In the genomic region with DNA sequence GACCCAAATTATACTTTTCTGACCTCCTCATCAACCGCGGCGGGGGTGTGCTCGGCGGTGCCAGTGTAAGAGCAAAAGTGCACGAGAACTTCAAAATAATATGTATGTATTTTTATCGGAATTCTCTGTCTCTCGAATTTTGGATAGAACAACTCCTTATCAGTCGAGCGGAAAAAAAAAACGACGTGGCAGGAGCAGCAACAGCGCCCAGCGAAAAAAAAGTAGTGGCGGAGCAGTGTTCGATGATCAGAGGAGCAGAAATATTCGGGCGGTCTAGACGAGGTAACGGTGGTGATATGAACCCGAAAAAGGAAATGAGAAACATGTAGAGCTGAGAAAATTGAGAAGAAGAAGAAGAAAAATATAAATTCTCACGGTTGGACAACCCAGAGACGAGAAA, we compare ENCODE assay signal across 4 worm cellular contexts.
TF ChIP-seq lines count a peak whose summit lies in the region.

No protein-coding gene starts in this region.

TF ChIP-seq in whole organism, L2 larva, 48 proteins besides CTCF, POLR2A, EP300 and RAD21:
- peak; percentile 21 for TF ChIP-seq fos-1 (tag; optimal IDR thresholded peaks at IDR 0.05; lab: Kevin White, UChicago)
- TF ChIP-seq gmeb-1 (tag; optimal IDR thresholded peaks at IDR 0.05; lab: Kevin White, UChicago): no peak
- no peak for TF ChIP-seq lin-39 (tag; optimal IDR thresholded peaks at IDR 0.05; lab: Kevin White, UChicago)
- peak; percentile 28 for TF ChIP-seq crh-2 (tag; optimal IDR thresholded peaks at IDR 0.05; lab: Kevin White, UChicago)

TF ChIP-seq in whole organism, L3 larva, 47 proteins besides CTCF, POLR2A, EP300 and RAD21:
- no peak for TF ChIP-seq ztf-4 (tag; optimal IDR thresholded peaks at IDR 0.05; lab: Kevin White, UChicago)
- TF ChIP-seq elt-2 (tag; optimal IDR thresholded peaks at IDR 0.05; lab: Kevin White, UChicago): peak; percentile 75
TF ChIP-seq in whole organism, L3 larva: peak in this region for 1.

TF ChIP-seq in whole organism, L4 larva, 104 proteins besides CTCF, POLR2A, EP300 and RAD21 (continues in another document):
- TF ChIP-seq pha-4 (GFP tag; IDR thresholded peaks at IDR 0.05; lab: Robert Waterston, UW): 0 out of 2 replicates have a peak, but pooled peaks have one; percentile 7
- no peak for TF ChIP-seq pha-4 (tag; optimal IDR thresholded peaks at IDR 0.05; lab: Kevin White, UChicago)
- TF ChIP-seq nhr-76 (tag; optimal IDR thresholded peaks at IDR 0.05; lab: Kevin White, UChicago): no peak
- TF ChIP-seq ZK546.5 (tag; optimal IDR thresholded peaks at IDR 0.05; lab: Kevin White, UChicago): no peak
- TF ChIP-seq ZK337.2 (GFP tag; IDR thresholded peaks at IDR 0.05; lab: Robert Waterston, UW): no peak
- no peak for TF ChIP-seq dmd-9 (GFP tag; IDR thresholded peaks at IDR 0.05; lab: Robert Waterston, UW)
- peak; percentile 55 for TF ChIP-seq dve-1 (tag; optimal IDR thresholded peaks at IDR 0.05; lab: Kevin White, UChicago; ENCODE audit: insufficient read depth)
- TF ChIP-seq ztf-11 (tag; optimal IDR thresholded peaks at IDR 0.05; lab: Kevin White, UChicago): no peak
- TF ChIP-seq mes-2 (tag; optimal IDR thresholded peaks at IDR 0.05; lab: Kevin White, UChicago; ENCODE audit: poor library complexity, severe bottlenecking): peak; percentile 16
- no peak for TF ChIP-seq F49E8.2 (tag; optimal IDR thresholded peaks at IDR 0.05; lab: Kevin White, UChicago; ENCODE audit: borderline replicate concordance)
- TF ChIP-seq nhr-41 (GFP tag; IDR thresholded peaks at IDR 0.05; lab: Robert Waterston, UW): no peak
- TF ChIP-seq attf-4 (tag; optimal IDR thresholded peaks at IDR 0.05; lab: Kevin White, UChicago): no peak
- no peak for TF ChIP-seq vab-7 (GFP tag; IDR thresholded peaks at IDR 0.05; lab: Robert Waterston, UW)
- no peak for TF ChIP-seq rbr-2 (tag; optimal IDR thresholded peaks at IDR 0.05; lab: Kevin White, UChicago)
- no peak for TF ChIP-seq mep-1 (tag; optimal IDR thresholded peaks at IDR 0.05; lab: Kevin White, UChicago)
- TF ChIP-seq F26F4.8 (GFP tag; conservative IDR thresholded peaks at IDR 0.05; lab: Robert Waterston, UW): no peak
- no peak for TF ChIP-seq ceh-82 (tag; optimal IDR thresholded peaks at IDR 0.05; lab: Kevin White, UChicago)
- TF ChIP-seq spr-1 (tag; optimal IDR thresholded peaks at IDR 0.05; lab: Kevin White, UChicago): no peak
- no peak for TF ChIP-seq set-16 (GFP tag; IDR thresholded peaks at IDR 0.05; lab: Robert Waterston, UW)
- no peak for TF ChIP-seq ceh-32 (tag; optimal IDR thresholded peaks at IDR 0.05; lab: Kevin White, UChicago; ENCODE audit: poor library complexity)
- no peak for TF ChIP-seq aly-2 (tag; optimal IDR thresholded peaks at IDR 0.05; lab: Kevin White, UChicago)
- TF ChIP-seq tra-1 (GFP tag; IDR thresholded peaks at IDR 0.05; lab: Robert Waterston, UW): 0 out of 2 replicates have a peak, but pooled peaks have one; percentile 27
- no peak for TF ChIP-seq daf-16 (GFP tag; optimal IDR thresholded peaks at IDR 0.05; lab: Kevin White, UChicago)
- peak; percentile 72 for TF ChIP-seq daf-16 (tag; optimal IDR thresholded peaks at IDR 0.05; lab: Kevin White, UChicago)
- TF ChIP-seq gei-8 (GFP tag; optimal IDR thresholded peaks at IDR 0.05; lab: Kevin White, UChicago): no peak
- no peak for TF ChIP-seq cey-2 (tag; optimal IDR thresholded peaks at IDR 0.05; lab: Kevin White, UChicago; ENCODE audit: borderline replicate concordance, insufficient read depth)
- no peak for TF ChIP-seq daf-19 (GFP tag; conservative IDR thresholded peaks at IDR 0.05; lab: Robert Waterston, UW)
- TF ChIP-seq ctbp-1 (GFP tag; IDR thresholded peaks at IDR 0.05; lab: Robert Waterston, UW): no peak
- no peak for TF ChIP-seq lsy-2 (tag; optimal IDR thresholded peaks at IDR 0.05; lab: Kevin White, UChicago)
- peak; percentile 31 for TF ChIP-seq hlh-11 (tag; optimal IDR thresholded peaks at IDR 0.05; lab: Kevin White, UChicago)
- no peak for TF ChIP-seq fkh-10 (GFP tag; optimal IDR thresholded peaks at IDR 0.05; lab: Kevin White, UChicago)
- TF ChIP-seq snpc-1.2 (GFP tag; IDR thresholded peaks at IDR 0.05; lab: Robert Waterston, UW): no peak
- TF ChIP-seq nhr-102 (tag; optimal IDR thresholded peaks at IDR 0.05; lab: Kevin White, UChicago): no peak
- peak; percentile 29 for TF ChIP-seq pqm-1 (tag; optimal IDR thresholded peaks at IDR 0.05; lab: Kevin White, UChicago)
- no peak for TF ChIP-seq saeg-2 (GFP tag; IDR thresholded peaks at IDR 0.05; lab: Robert Waterston, UW)
- no peak for TF ChIP-seq mdt-29 (GFP tag; IDR thresholded peaks at IDR 0.05; lab: Robert Waterston, UW)
- TF ChIP-seq egl-43 (GFP tag; IDR thresholded peaks at IDR 0.05; lab: Robert Waterston, UW): no peak
- TF ChIP-seq ceh-62 (tag; optimal IDR thresholded peaks at IDR 0.05; lab: Kevin White, UChicago): no peak
- TF ChIP-seq lin-13 (GFP tag; optimal IDR thresholded peaks at IDR 0.05; lab: Kevin White, UChicago): no peak
- no peak for TF ChIP-seq aha-1 (tag; lab: Kevin White, UChicago)
- TF ChIP-seq dmd-8 (GFP tag; IDR thresholded peaks at IDR 0.05; lab: Robert Waterston, UW): no peak

TF ChIP-seq in whole organism, young adult, 124 proteins besides CTCF, POLR2A, EP300 and RAD21:
- TF ChIP-seq nhr-179 (tag; optimal IDR thresholded peaks at IDR 0.05; lab: Kevin White, UChicago): no peak
- TF ChIP-seq dox-1 (GFP tag; IDR thresholded peaks at IDR 0.05; lab: Robert Waterston, UW): 0 out of 2 replicates have a peak, but pooled peaks have one; percentile 14
- TF ChIP-seq snpc-3.4 (tag; optimal IDR thresholded peaks at IDR 0.05; lab: Kevin White, UChicago): no peak
- TF ChIP-seq chd-7 (tag; optimal IDR thresholded peaks at IDR 0.05; lab: Kevin White, UChicago): no peak
- TF ChIP-seq ceh-40 (GFP tag; IDR thresholded peaks at IDR 0.05; lab: Robert Waterston, UW): no peak
- TF ChIP-seq madf-3 (GFP tag; IDR thresholded peaks at IDR 0.05; lab: Robert Waterston, UW): no peak
- TF ChIP-seq nhr-90 (tag; optimal IDR thresholded peaks at IDR 0.05; lab: Kevin White, UChicago): no peak
- TF ChIP-seq T26A5.8 (tag; optimal IDR thresholded peaks at IDR 0.05; lab: Kevin White, UChicago): no peak
- no peak for TF ChIP-seq let-607 (tag; optimal IDR thresholded peaks at IDR 0.05; lab: Kevin White, UChicago)
- no peak for TF ChIP-seq Y67H2A.10 (GFP tag; conservative IDR thresholded peaks at IDR 0.05; lab: Robert Waterston, UW)
- no peak for TF ChIP-seq mcd-1 (GFP tag; IDR thresholded peaks at IDR 0.05; lab: Robert Waterston, UW)
- no peak for TF ChIP-seq dpl-1 (GFP tag; optimal IDR thresholded peaks at IDR 0.05; lab: Kevin White, UChicago)
- TF ChIP-seq nhr-80 (tag; optimal IDR thresholded peaks at IDR 0.05; lab: Kevin White, UChicago): peak; percentile 86
- TF ChIP-seq lag-1 (GFP tag; IDR thresholded peaks at IDR 0.05; lab: Robert Waterston, UW): no peak
